Fruit fly (Drosophila melanogaster): ENCODE data around the gene Nhe2.

The Nhe2 gene

DNA sequence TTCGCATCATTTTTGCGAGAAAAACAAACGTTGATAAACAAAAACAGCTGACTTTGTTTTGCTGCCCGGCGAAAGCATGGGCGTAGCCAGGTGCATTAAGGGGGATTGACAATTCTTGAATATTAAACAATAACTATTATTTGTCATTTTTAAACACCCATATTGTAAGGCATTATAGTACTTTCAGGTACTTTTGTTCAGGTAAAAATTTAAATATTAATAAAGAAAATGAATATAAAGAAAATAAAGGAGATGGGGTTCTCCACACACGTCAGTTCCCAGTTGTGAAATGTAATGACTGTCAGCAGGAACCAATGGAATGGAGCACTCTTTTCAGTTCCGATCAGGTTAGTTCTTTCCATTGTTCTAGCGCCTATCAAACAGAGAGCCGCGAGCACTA lies 54.2 kb downstream of the Nhe2 start, which contains the start of the genes Coq3 and Pld3 (continued):
- TF ChIP-seq eyg (GFP tag; optimal IDR thresholded peaks at IDR 0.05) (peak; percentile 40), Tbp (GFP tag; optimal IDR thresholded peaks at IDR 0.05) (no peak), CG9797 (GFP tag; optimal IDR thresholded peaks at IDR 0.05) (no peak), Hmx (GFP tag; optimal IDR thresholded peaks at IDR 0.05) (peak; percentile 65), CG12299 (tag; optimal IDR thresholded peaks at IDR 0.05) (peak; percentile 57), MTF-1 (GFP tag; optimal IDR thresholded peaks at IDR 0.05; ENCODE audit: borderline replicate concordance) (peak; percentile 32), CG9437 (GFP tag; optimal IDR thresholded peaks at IDR 0.05) (peak; percentile 59), CG34422 (GFP tag; IDR thresholded peaks at IDR 0.05) (peak; percentile 77), CG2120 (GFP tag; optimal IDR thresholded peaks at IDR 0.05) (peak; percentile 91), pzg (GFP tag; optimal IDR thresholded peaks at IDR 0.05) (peak; percentile 32), kah (GFP tag; optimal IDR thresholded peaks at IDR 0.05) (peak; percentile 40), CG9727 (GFP tag; optimal IDR thresholded peaks at IDR 0.05) (peak; percentile 77), fu2 (GFP tag; optimal IDR thresholded peaks at IDR 0.05) (peak; percentile 58), run (tag; optimal IDR thresholded peaks at IDR 0.05) (peak; percentile 46), tna (GFP tag; IDR thresholded peaks at IDR 0.05; ENCODE audit: partially characterized antibody) (no peak), Asciz (GFP tag; optimal IDR thresholded peaks at IDR 0.05) (peak; percentile 80), CG17328 (GFP tag; IDR thresholded peaks at IDR 0.05) (peak; percentile 76), shn (GFP tag; optimal IDR thresholded peaks at IDR 0.05) (peak; percentile 42), tll (GFP tag; optimal IDR thresholded peaks at IDR 0.05) (no peak), cad (GFP tag; optimal IDR thresholded peaks at IDR 0.05) (no peak), CG1647 (GFP tag; optimal IDR thresholded peaks at IDR 0.05) (peak; percentile 54), CG10462 (GFP tag; optimal IDR thresholded peaks at IDR 0.05) (peak; percentile 54), aop (GFP tag; IDR thresholded peaks at IDR 0.05) (peak; percentile 63; the same call in 1 of the 2 replicates), CG18262 (tag; optimal IDR thresholded peaks at IDR 0.05) (peak; percentile 82), Dfd (GFP tag; optimal IDR thresholded peaks at IDR 0.05) (no peak), CG11456 (GFP tag; IDR thresholded peaks at IDR 0.05) (peak; percentile 85), bigmax (GFP tag; optimal IDR thresholded peaks at IDR 0.05) (peak; percentile 61), Trl (optimal IDR thresholded peaks at IDR 0.05) (no peak), Trl (GFP tag; optimal IDR thresholded peaks at IDR 0.05) (peak; percentile 72), zen2 (GFP tag; IDR thresholded peaks at IDR 0.05; ENCODE audit: partially characterized antibody) (no peak), Xrp1 (GFP tag; IDR thresholded peaks at IDR 0.05) (peak; percentile 90), vnd (GFP tag; IDR thresholded peaks at IDR 0.05; ENCODE audit: partially characterized antibody) (no peak), Neu2 (GFP tag; optimal IDR thresholded peaks at IDR 0.05; ENCODE audit: borderline replicate concordance) (no peak), Hsf (GFP tag; optimal IDR thresholded peaks at IDR 0.05) (peak; percentile 85), CG42726 (GFP tag; IDR thresholded peaks at IDR 0.05; ENCODE audit: partially characterized antibody) (no peak), ato (GFP tag; IDR thresholded peaks at IDR 0.05; ENCODE audit: partially characterized antibody) (no peak), H2.0 (GFP tag; IDR thresholded peaks at IDR 0.05) (peak; percentile 73), lmd (GFP tag; IDR thresholded peaks at IDR 0.05) (peak; percentile 78), CG8290 (GFP tag; optimal IDR thresholded peaks at IDR 0.05) (peak; percentile 72), CG8290 (tag; optimal IDR thresholded peaks at IDR 0.05) (peak in 1 of 2 experiments; percentile 90), wek (GFP tag; optimal IDR thresholded peaks at IDR 0.05) (peak; percentile 30), CG1832 (GFP tag; optimal IDR thresholded peaks at IDR 0.05) (no peak), gcm2 (GFP tag; optimal IDR thresholded peaks at IDR 0.05) (no peak), zf30C (GFP tag; optimal IDR thresholded peaks at IDR 0.05) (no peak), NFAT (GFP tag; IDR thresholded peaks at IDR 0.05) (peak; percentile 80), CG1529 (GFP tag; optimal IDR thresholded peaks at IDR 0.05) (peak; percentile 65), Ptx1 (GFP tag; IDR thresholded peaks at IDR 0.05) (peak; percentile 83), gem (tag; optimal IDR thresholded peaks at IDR 0.05) (peak; percentile 87), sim (GFP tag; IDR thresholded peaks at IDR 0.05) (no peak), Dp (GFP tag; optimal IDR thresholded peaks at IDR 0.05) (no peak), CG14860 (GFP tag; IDR thresholded peaks at IDR 0.05; ENCODE audit: partially characterized antibody) (no peak), CG13624 (GFP tag; optimal IDR thresholded peaks at IDR 0.05) (peak; percentile 69)

Measured in whole organism, embryonic.